Worm (Caenorhabditis elegans): ENCODE results near the gene F14H8.5.

DNA sequence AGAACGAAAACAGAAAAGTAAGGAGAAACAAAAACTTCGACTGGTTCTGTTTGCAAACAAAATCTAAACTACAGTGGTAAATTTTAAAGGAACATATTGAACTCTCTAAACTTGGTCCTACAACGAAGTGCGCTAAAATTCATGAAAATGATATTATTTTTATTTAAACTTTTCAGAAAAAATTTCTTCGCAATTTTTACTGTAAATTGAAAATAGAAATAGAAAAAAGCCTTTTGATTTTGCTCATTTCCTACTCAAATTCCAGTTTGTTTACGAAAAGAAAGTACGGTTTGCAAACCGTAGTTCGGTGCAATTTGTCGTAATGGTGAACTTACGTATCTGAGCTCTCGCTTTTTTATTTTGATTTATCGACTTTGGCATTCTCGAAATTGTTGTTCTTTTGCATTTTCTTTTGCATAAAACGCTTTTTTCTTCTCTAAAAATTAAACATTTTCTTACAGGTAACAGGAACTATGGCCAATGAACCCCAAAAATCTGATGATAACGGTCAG lies 45.1 kb downstream of the F14H8.5 start, which contains the start of gene otub-1:
- no peak for TF ChIP-seq unc-39 (tag; optimal IDR thresholded peaks at IDR 0.05)
- no peak for TF ChIP-seq ama-1 (optimal IDR thresholded peaks at IDR 0.05)
- no peak for TF ChIP-seq lin-39 (tag; optimal IDR thresholded peaks at IDR 0.05)
- TF ChIP-seq skn-1 (tag; optimal IDR thresholded peaks at IDR 0.05): no peak
- TF ChIP-seq blmp-1 (tag; optimal IDR thresholded peaks at IDR 0.05; ENCODE audit: insufficient read depth): no peak
- TF ChIP-seq nhr-237 (tag; optimal IDR thresholded peaks at IDR 0.05): no peak
